Fruit fly (Drosophila melanogaster): Measurements from ENCODE around the gene step.

The step gene

DNA sequence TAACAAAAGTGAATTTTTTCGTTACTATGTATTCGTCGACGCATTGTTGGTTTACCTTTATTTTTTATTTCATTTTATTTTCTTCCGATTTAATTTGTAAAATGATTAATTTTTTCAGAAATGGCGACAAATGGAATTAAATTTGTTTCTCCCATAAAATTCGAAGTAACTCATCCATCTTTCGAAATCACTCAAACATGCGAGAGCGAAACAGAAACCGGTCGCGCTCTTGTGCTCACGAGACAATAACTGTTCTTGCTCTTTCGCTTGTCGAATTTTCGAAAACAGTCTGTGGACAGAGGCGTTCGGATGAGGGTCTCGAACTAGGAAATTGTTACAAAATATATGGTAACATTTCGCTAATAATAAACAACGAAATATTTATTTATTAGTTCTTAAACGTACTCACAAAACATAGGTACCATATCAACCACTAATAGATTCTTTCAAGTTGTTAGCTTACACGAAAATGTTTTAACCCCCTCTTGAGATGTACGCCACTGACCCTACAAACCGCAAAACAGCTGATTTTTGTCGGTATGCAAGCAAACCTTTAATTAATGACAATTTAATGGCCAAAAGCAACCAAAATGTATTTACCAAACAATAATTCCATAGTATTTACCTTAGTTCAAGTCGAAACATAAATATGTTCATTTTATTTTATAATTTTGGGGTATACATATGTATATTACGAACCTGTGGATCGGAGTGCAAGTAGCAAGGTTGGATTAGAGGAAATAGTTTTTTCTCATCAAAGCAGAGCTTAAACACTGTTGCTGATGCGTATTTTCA, 37.5 kb upstream of the step start (continued):
- TF ChIP-seq ems (GFP tag; optimal IDR thresholded peaks at IDR 0.05) (peak; percentile 97), CG5953 (GFP tag; IDR thresholded peaks at IDR 0.05) (peak; percentile 90), unpg (GFP tag; optimal IDR thresholded peaks at IDR 0.05) (peak; percentile 99), Taf1 (GFP tag; IDR thresholded peaks at IDR 0.05) (peak; percentile 96), fd96Cb (tag; optimal IDR thresholded peaks at IDR 0.05) (peak; percentile 97), Stat92E (GFP tag; optimal IDR thresholded peaks at IDR 0.05) (peak in 1 of 3 experiments; percentile 91), CG12769 (tag; optimal IDR thresholded peaks at IDR 0.05) (peak; percentile 99), E2f1 (GFP tag; IDR thresholded peaks at IDR 0.05) (peak; percentile 97), CG43689 (GFP tag; IDR thresholded peaks at IDR 0.05) (peak; percentile 89), CG9437 (GFP tag; optimal IDR thresholded peaks at IDR 0.05) (peak; percentile 92), repo (GFP tag; optimal IDR thresholded peaks at IDR 0.05) (peak; percentile 93), NK7.1 (GFP tag; optimal IDR thresholded peaks at IDR 0.05) (peak; percentile 93), Dref (GFP tag; IDR thresholded peaks at IDR 0.05) (no peak), NfI (GFP tag; optimal IDR thresholded peaks at IDR 0.05) (peak; percentile 98), CG10654 (GFP tag; optimal IDR thresholded peaks at IDR 0.05) (peak; percentile 96), mld (GFP tag; IDR thresholded peaks at IDR 0.05; ENCODE audit: partially characterized antibody) (no peak), en (GFP tag; optimal IDR thresholded peaks at IDR 0.05) (peak; percentile 93), CG7271 (tag; optimal IDR thresholded peaks at IDR 0.05) (peak; percentile 91), CG15601 (tag; optimal IDR thresholded peaks at IDR 0.05) (peak; percentile 96), psq (GFP tag; optimal IDR thresholded peaks at IDR 0.05) (peak; percentile 86), CG14667 (GFP tag; IDR thresholded peaks at IDR 0.05) (peak; percentile 96), CG2202 (tag; optimal IDR thresholded peaks at IDR 0.05) (peak; percentile 97), Ptx1 (GFP tag; IDR thresholded peaks at IDR 0.05) (peak; percentile 98), CG4282 (GFP tag; optimal IDR thresholded peaks at IDR 0.05) (peak; percentile 90), stc (GFP tag; IDR thresholded peaks at IDR 0.05) (peak; percentile 97), knrl (GFP tag; IDR thresholded peaks at IDR 0.05; ENCODE audit: partially characterized antibody) (no peak), Asciz (GFP tag; optimal IDR thresholded peaks at IDR 0.05) (peak; percentile 96), CG6791 (GFP tag; IDR thresholded peaks at IDR 0.05; ENCODE audit: partially characterized antibody) (no peak), CG5180 (GFP tag; optimal IDR thresholded peaks at IDR 0.05) (peak; percentile 87), CG7357 (GFP tag; IDR thresholded peaks at IDR 0.05) (peak; percentile 92), Dek (tag; optimal IDR thresholded peaks at IDR 0.05) (peak; percentile 96), Xbp1 (GFP tag; optimal IDR thresholded peaks at IDR 0.05) (peak; percentile 98), HmgD (GFP tag; optimal IDR thresholded peaks at IDR 0.05) (peak; percentile 91), CG9609 (GFP tag; optimal IDR thresholded peaks at IDR 0.05) (peak; percentile 96), nau (GFP tag; optimal IDR thresholded peaks at IDR 0.05) (peak; percentile 94), Trl (optimal IDR thresholded peaks at IDR 0.05) (peak; percentile 81 to 90), Trl (GFP tag; optimal IDR thresholded peaks at IDR 0.05) (peak; percentile 97), Vsx1 (GFP tag; optimal IDR thresholded peaks at IDR 0.05) (peak; percentile 90), slbo (GFP tag; IDR thresholded peaks at IDR 0.05) (peak; percentile 98), zf30C (GFP tag; optimal IDR thresholded peaks at IDR 0.05) (peak; percentile 53), CG11093 (GFP tag; IDR thresholded peaks at IDR 0.05) (peak; percentile 94), CG2889 (GFP tag; IDR thresholded peaks at IDR 0.05) (peak; percentile 94), klu (GFP tag; IDR thresholded peaks at IDR 0.05) (peak; percentile 95), sim (GFP tag; IDR thresholded peaks at IDR 0.05) (peak; percentile 87), trem (tag; optimal IDR thresholded peaks at IDR 0.05) (peak; percentile 95), abd-A (tag; optimal IDR thresholded peaks at IDR 0.05) (peak; percentile 92), Dad (GFP tag; optimal IDR thresholded peaks at IDR 0.05) (peak; percentile 94), CG1024 (GFP tag; IDR thresholded peaks at IDR 0.05) (peak; percentile 89), her (GFP tag; optimal IDR thresholded peaks at IDR 0.05) (peak; percentile 92)
